Worm (Caenorhabditis elegans) whole organism, young adult: Measurements from ENCODE around the gene upb-1.

Experiments used
- B0035.1 ChIP-seq: sonication (generic microtip); optimal IDR thresholded peaks from 2 replicates; lab custom pipeline; 2016; ENCODE audit warnings: missing genetic modification characterization, mild to moderate bottlenecking, missing compliant biosample characterization, missing genotype, missing genetic modification reagents
- B0336.3 ChIP-seq: fragments of 200-800 bp; sonication (Bioruptor generic); IDR thresholded peaks from 2 replicates; pipeline ENCODE4 v1.3.6; 2022; ENCODE audit warnings: missing genetic modification characterization, missing compliant biosample characterization
- C06A6.2 ChIP-seq: fragments of 200-800 bp; sonication (Bioruptor generic); conservative IDR thresholded peaks from 2 replicates; pipeline ENCODE4 v1.3.6; 2022; ENCODE audit warnings: missing genetic modification characterization, missing compliant biosample characterization
- C17E4.6 ChIP-seq: fragments of 200-800 bp; sonication (Bioruptor generic); IDR thresholded peaks from 2 replicates; pipeline ENCODE4 v1.3.6; 2022; ENCODE audit warnings: missing genetic modification reagents, missing genetic modification characterization, missing compliant biosample characterization
- F10E7.11 ChIP-seq: sonication (generic microtip); optimal IDR thresholded peaks from 2 replicates; lab custom pipeline; 2017; ENCODE audit warnings: mild to moderate bottlenecking, missing genetic modification characterization, moderate library complexity, missing compliant biosample characterization
- F22D6.2 ChIP-seq: sonication (generic microtip); optimal IDR thresholded peaks from 2 replicates; lab custom pipeline; 2016; ENCODE audit warnings: mild to moderate bottlenecking, missing genetic modification characterization, missing compliant biosample characterization
- F37B4.10 ChIP-seq: fragments of 200-800 bp; sonication (Bioruptor generic); IDR thresholded peaks from 2 replicates; pipeline ENCODE4 v1.3.6; 2022; ENCODE audit warnings: missing genetic modification characterization, missing compliant biosample characterization
- F39B2.1 ChIP-seq: fragments of 200-800 bp; sonication (Bioruptor generic); IDR thresholded peaks from 2 replicates; pipeline ENCODE4 v1.3.6; 2022; ENCODE audit warnings: missing genetic modification reagents, missing genetic modification characterization, missing compliant biosample characterization
- F49E8.2 ChIP-seq: sonication (generic microtip); optimal IDR thresholded peaks from 3 replicates; lab custom pipeline; 2017; ENCODE audit warnings: missing genetic modification characterization, mild to moderate bottlenecking, missing compliant biosample characterization, antibody characterized with exemption, moderate library complexity; ENCODE audit not compliant: insufficient read depth
- F55B11.4 ChIP-seq: sonication (generic microtip); optimal IDR thresholded peaks from 2 replicates; lab custom pipeline; 2016; ENCODE audit warnings: missing compliant biosample characterization, missing genetic modification characterization, borderline replicate concordance; ENCODE audit not compliant: insufficient read depth
- F57C9.4 ChIP-seq: sonication (generic microtip); optimal IDR thresholded peaks from 2 replicates; lab custom pipeline; 2017; ENCODE audit warnings: mild to moderate bottlenecking, missing genetic modification characterization, missing compliant biosample characterization
- Y67H2A.10 ChIP-seq: fragments of 200-800 bp; sonication (Bioruptor generic); conservative IDR thresholded peaks from 2 replicates; pipeline ENCODE4 v1.3.6; 2022; ENCODE audit warnings: missing genetic modification reagents, missing genetic modification characterization, missing compliant biosample characterization
- akir-1 ChIP-seq: fragments of 200-800 bp; sonication (Bioruptor generic); optimal IDR thresholded peaks from 2 replicates; lab custom pipeline; 2018; ENCODE audit warnings: mild to moderate bottlenecking, missing genetic modification characterization, moderate library complexity, missing compliant biosample characterization
- atf-7 ChIP-seq: sonication (generic microtip); optimal IDR thresholded peaks from 2 replicates; lab custom pipeline; 2017; ENCODE audit warnings: mild to moderate bottlenecking, missing genetic modification characterization, missing compliant biosample characterization
- ccch-3 ChIP-seq: fragments of 200-800 bp; sonication (Bioruptor generic); optimal IDR thresholded peaks from 2 replicates; lab custom pipeline; 2018; ENCODE audit warnings: mild to moderate bottlenecking, missing genetic modification characterization, missing compliant biosample characterization
- ceh-91 ChIP-seq: fragments of 200-800 bp; sonication (Bioruptor generic); IDR thresholded peaks from 2 replicates; pipeline ENCODE4 v1.3.6; 2022; ENCODE audit warnings: missing genetic modification reagents, missing genetic modification characterization, missing compliant biosample characterization
- chd-7 ChIP-seq: sonication (generic microtip); optimal IDR thresholded peaks from 2 replicates; lab custom pipeline; 2016; ENCODE audit warnings: mild to moderate bottlenecking, missing genetic modification characterization, moderate library complexity, missing compliant biosample characterization
- dox-1 ChIP-seq: fragments of 200-800 bp; sonication (Bioruptor generic); IDR thresholded peaks from 2 replicates; pipeline ENCODE4 v1.3.6; 2022; ENCODE audit warnings: missing genetic modification reagents, missing genetic modification characterization, missing compliant biosample characterization
- dpff-1 ChIP-seq: sonication (generic microtip); optimal IDR thresholded peaks from 2 replicates; lab custom pipeline; 2017; ENCODE audit warnings: mild to moderate bottlenecking, missing genetic modification characterization, missing compliant biosample characterization
- egl-18 ChIP-seq: fragments of 200-800 bp; sonication (Bioruptor generic); IDR thresholded peaks from 2 replicates; pipeline ENCODE4 v1.3.6; 2022; ENCODE audit warnings: missing genetic modification reagents, missing genetic modification characterization, missing compliant biosample characterization
- hlh-26 ChIP-seq: fragments of 200-800 bp; sonication (Bioruptor generic); conservative IDR thresholded peaks from 2 replicates; pipeline ENCODE4 v1.3.6; 2022; ENCODE audit warnings: missing genetic modification reagents, missing genetic modification characterization, missing compliant biosample characterization
- hmg-1.2 ChIP-seq: fragments of 200-800 bp; sonication (Bioruptor generic); IDR thresholded peaks from 2 replicates; pipeline ENCODE4 v1.3.6; 2022; ENCODE audit warnings: missing genetic modification reagents, missing genetic modification characterization, missing compliant biosample characterization
- lag-1 ChIP-seq: fragments of 200-800 bp; sonication (Bioruptor generic); IDR thresholded peaks from 2 replicates; pipeline ENCODE4 v1.3.6; 2022; ENCODE audit warnings: missing genetic modification reagents, missing genetic modification characterization, missing compliant biosample characterization
- let-526 ChIP-seq: fragments of 200-800 bp; sonication (Bioruptor generic); IDR thresholded peaks from 2 replicates; pipeline ENCODE4 v1.3.6; 2022; ENCODE audit warnings: missing genetic modification reagents, missing genetic modification characterization, missing compliant biosample characterization
- lsy-27 ChIP-seq: sonication (generic microtip); optimal IDR thresholded peaks from 2 replicates; lab custom pipeline; 2017; ENCODE audit warnings: missing genetic modification characterization, mild to moderate bottlenecking, missing compliant biosample characterization, antibody characterized with exemption, missing genotype, borderline replicate concordance; ENCODE audit not compliant: insufficient read depth
- madf-10 ChIP-seq: sonication (generic microtip); optimal IDR thresholded peaks from 2 replicates; lab custom pipeline; 2016; ENCODE audit warnings: mild to moderate bottlenecking, missing genetic modification characterization, missing compliant biosample characterization
- madf-3 ChIP-seq: fragments of 200-800 bp; sonication (Bioruptor generic); IDR thresholded peaks from 2 replicates; pipeline ENCODE4 v1.3.6; 2022; ENCODE audit warnings: missing genetic modification reagents, missing genetic modification characterization, missing compliant biosample characterization
- mcd-1 ChIP-seq: fragments of 200-800 bp; sonication (Bioruptor generic); IDR thresholded peaks from 2 replicates; pipeline ENCODE4 v1.3.6; 2022; ENCODE audit warnings: missing genetic modification reagents, missing genetic modification characterization, missing compliant biosample characterization
- mel-28 ChIP-seq: sonication (generic microtip); optimal IDR thresholded peaks from 2 replicates; lab custom pipeline; 2016; ENCODE audit warnings: borderline replicate concordance, mild to moderate bottlenecking, missing genetic modification characterization, missing compliant biosample characterization
- mes-4 ChIP-seq: sonication (generic microtip); optimal IDR thresholded peaks from 2 replicates; lab custom pipeline; 2016; ENCODE audit warnings: missing genotype, missing genetic modification characterization, missing compliant biosample characterization
- mxl-1 ChIP-seq: sonication (generic microtip); optimal IDR thresholded peaks from 2 replicates; lab custom pipeline; 2016; ENCODE audit warnings: missing genetic modification characterization, missing compliant biosample characterization
- nhr-120 ChIP-seq: fragments of 200-800 bp; sonication (Bioruptor generic); IDR thresholded peaks from 2 replicates; pipeline ENCODE4 v1.3.6; 2022; ENCODE audit warnings: missing genetic modification characterization, missing compliant biosample characterization
- nhr-27 ChIP-seq: fragments of 200-800 bp; sonication (Bioruptor generic); optimal IDR thresholded peaks from 2 replicates; lab custom pipeline; 2018; ENCODE audit warnings: mild to moderate bottlenecking, missing genetic modification characterization, moderate library complexity, missing compliant biosample characterization
- pha-4 ChIP-seq: fragments of 150-350 bp; sonication (generic microtip); optimal IDR thresholded peaks from 2 replicates; lab custom pipeline; 2014; ENCODE audit warnings: missing biosample characterization, missing genetic modification reagents, missing genetic modification characterization
- repo-1 ChIP-seq: sonication (generic microtip); optimal IDR thresholded peaks from 2 replicates; lab custom pipeline; 2017; ENCODE audit warnings: mild to moderate bottlenecking, missing genetic modification characterization, missing compliant biosample characterization
- sea-2 ChIP-seq: fragments of 200-800 bp; sonication (Bioruptor generic); IDR thresholded peaks from 2 replicates; pipeline ENCODE4 v1.3.6; 2022; ENCODE audit warnings: missing genetic modification characterization, missing compliant biosample characterization
- snpc-3.4 ChIP-seq: sonication (generic microtip); optimal IDR thresholded peaks from 2 replicates; lab custom pipeline; 2017; ENCODE audit warnings: missing genetic modification characterization, mild to moderate bottlenecking, missing compliant biosample characterization, antibody characterized with exemption, moderate library complexity, missing genotype, missing genetic modification reagents
- tbp1 ChIP-seq: fragments of 200-800 bp; sonication (Bioruptor generic); optimal IDR thresholded peaks from 2 replicates; lab custom pipeline; 2018; ENCODE audit warnings: mild to moderate bottlenecking, missing genetic modification characterization, missing compliant biosample characterization
- tbx-9 ChIP-seq: sonication (generic microtip); optimal IDR thresholded peaks from 2 replicates; lab custom pipeline; 2016; ENCODE audit warnings: borderline replicate concordance, missing genetic modification characterization, inconsistent platforms, missing compliant biosample characterization
- tlf-1 ChIP-seq: fragments of 200-800 bp; sonication (Bioruptor generic); optimal IDR thresholded peaks from 2 replicates; lab custom pipeline; 2018; ENCODE audit warnings: mild to moderate bottlenecking, missing genetic modification characterization, missing compliant biosample characterization
- unc-130 ChIP-seq: sonication (generic microtip); optimal IDR thresholded peaks from 2 replicates; lab custom pipeline; 2016; ENCODE audit warnings: missing genetic modification reagents, missing genetic modification characterization, missing compliant biosample characterization
- unc-62 ChIP-seq: fragments of 150-350 bp; optimal IDR thresholded peaks from 2 replicates; lab custom pipeline; 2014; ENCODE audit warnings: missing biosample characterization, missing genetic modification reagents, missing genetic modification characterization
- ztf-18 ChIP-seq: sonication (generic microtip); optimal IDR thresholded peaks from 2 replicates; lab custom pipeline; 2016; ENCODE audit warnings: missing genotype, mild to moderate bottlenecking, missing genetic modification characterization, missing compliant biosample characterization
- ztf-6 ChIP-seq: fragments of 200-800 bp; sonication (Bioruptor generic); IDR thresholded peaks from 2 replicates; pipeline ENCODE4 v1.3.6; 2022; ENCODE audit warnings: missing genetic modification reagents, missing genetic modification characterization, missing compliant biosample characterization

Gene upb-1

ce11 chrII:6269805-6270414 is 20.0 kb downstream of the upb-1 start, which contains the start of gene F13H8.2 (continued):
- TF ChIP-seq chd-7 (tag; lab: Kevin White, UChicago), result no peak
- TF ChIP-seq hlh-26, result no peak
- TF ChIP-seq C06A6.2 (GFP tag; lab: Robert Waterston, UW), result peak; percentile 85
- TF ChIP-seq ztf-18 (tag; lab: Kevin White, UChicago), result peak; percentile 56
- no peak for TF ChIP-seq unc-62 (GFP tag; lab: Kevin White, UChicago)
- TF ChIP-seq Y67H2A.10 (GFP tag; lab: Robert Waterston, UW), result no peak
- 0 out of 2 replicates have a peak, but pooled peaks have one; percentile 9 for TF ChIP-seq let-526
- TF ChIP-seq dpff-1 (tag; lab: Kevin White, UChicago), result no peak
- TF ChIP-seq egl-18, result no peak
- no peak for TF ChIP-seq lag-1 (GFP tag; lab: Robert Waterston, UW)
- peak; percentile 96 for TF ChIP-seq dox-1 (GFP tag; lab: Robert Waterston, UW)
- TF ChIP-seq madf-10 (tag; lab: Kevin White, UChicago), result peak; percentile 23
- no peak for TF ChIP-seq mel-28 (tag; lab: Kevin White, UChicago)
- TF ChIP-seq lsy-27 (tag; lab: Kevin White, UChicago), result no peak
- peak; percentile 78 for TF ChIP-seq ceh-91 (GFP tag; lab: Robert Waterston, UW)
- no peak for TF ChIP-seq B0035.1 (tag; lab: Kevin White, UChicago)
- no peak for TF ChIP-seq F10E7.11 (tag; lab: Kevin White, UChicago)
- no peak for TF ChIP-seq F55B11.4 (tag; lab: Kevin White, UChicago)
- TF ChIP-seq C17E4.6 (GFP tag; lab: Robert Waterston, UW), result peak; percentile 70; the same call in 1 of the 2 replicates
- no peak for TF ChIP-seq F39B2.1 (GFP tag; lab: Robert Waterston, UW)
- TF ChIP-seq tbx-9, result no peak
- TF ChIP-seq F57C9.4 (tag; lab: Kevin White, UChicago), result no peak
- TF ChIP-seq tbp1 (GFP tag; lab: Kevin White, UChicago), result peak; percentile 52
- 0 out of 2 replicates have a peak, but pooled peaks have one; percentile 15 for TF ChIP-seq madf-3 (GFP tag; lab: Robert Waterston, UW)
- TF ChIP-seq nhr-120 (GFP tag; lab: Robert Waterston, UW), result no peak
- TF ChIP-seq B0336.3 (GFP tag; lab: Robert Waterston, UW), result no peak; the same call in 1 of the 2 replicates
- TF ChIP-seq snpc-3.4 (tag; lab: Kevin White, UChicago), result no peak
- TF ChIP-seq atf-7 (tag; lab: Kevin White, UChicago), result no peak
- no peak for TF ChIP-seq sea-2 (GFP tag; lab: Robert Waterston, UW)
- TF ChIP-seq F37B4.10, result no peak
- no peak for TF ChIP-seq nhr-27
- TF ChIP-seq unc-130 (GFP tag; lab: Kevin White, UChicago), result no peak
- no peak for TF ChIP-seq mxl-1 (tag; lab: Kevin White, UChicago)
- TF ChIP-seq repo-1 (tag; lab: Kevin White, UChicago), result no peak
- TF ChIP-seq tlf-1 (GFP tag; lab: Kevin White, UChicago), result peak; percentile 52
- TF ChIP-seq hmg-1.2 (GFP tag; lab: Robert Waterston, UW), result peak; percentile 63
- peak; percentile 90 for TF ChIP-seq mcd-1 (GFP tag; lab: Robert Waterston, UW)
- TF ChIP-seq pha-4 (tag; lab: Kevin White, UChicago), result no peak
- TF ChIP-seq mes-4, result no peak
- TF ChIP-seq akir-1 (GFP tag; lab: Kevin White, UChicago), result no peak
- peak; percentile 50; the same call in 1 of the 2 replicates for TF ChIP-seq ztf-6 (GFP tag; lab: Robert Waterston, UW)
- TF ChIP-seq ccch-3 (GFP tag; lab: Kevin White, UChicago), result no peak
- TF ChIP-seq F49E8.2, result peak; percentile 6
- no peak for TF ChIP-seq F22D6.2 (tag; lab: Kevin White, UChicago)
